Worm (Caenorhabditis elegans) whole organism, L4 larva: Measurements from ENCODE around the gene D1022.5.

Source experiments
- F49E8.2 ChIP-seq: sonication (generic microtip); optimal IDR thresholded peaks from 2 replicates; lab custom pipeline; 2016; ENCODE audit warnings: missing compliant biosample characterization, mild to moderate bottlenecking, missing genetic modification characterization, borderline replicate concordance
- fkh-10 ChIP-seq: fragments of 150-350 bp; optimal IDR thresholded peaks from 2 replicates; lab custom pipeline; 2014; ENCODE audit warnings: missing biosample characterization, missing genetic modification reagents, missing genetic modification characterization
- hmg-1.1 ChIP-seq: fragments of 200-800 bp; sonication (Bioruptor generic); IDR thresholded peaks from 2 replicates; pipeline ENCODE4 v1.3.6; 2022; ENCODE audit warnings: missing genetic modification reagents, missing genetic modification characterization, missing compliant biosample characterization
- mdl-1 ChIP-seq, 2 experiments: fragments of 150-350 bp in 1 of 2; sonication (generic microtip) in 1 of 2; optimal IDR thresholded peaks; 2 replicates each; lab custom pipeline; 2014 to 2017; ENCODE audit warnings: missing biosample characterization in 2 of 2, missing genetic modification characterization in 2 of 2

ce11 chrII:7478487-7479234 lies 20.1 kb upstream of the D1022.5 start, which contains the start of the genes aka-1 and ubc-6:
- TF ChIP-seq hmg-1.1 (GFP tag; lab: Robert Waterston, UW) (peak; percentile 91), fkh-10 (GFP tag; lab: Kevin White, UChicago) (peak; percentile 47), F49E8.2 (peak; percentile 78), mdl-1 (tag; optimal IDR thresholded peaks at IDR 0.05; lab: Kevin White, UChicago) (peak; percentile 27 to 61)
